Worm (Caenorhabditis elegans) whole organism, midembryonic: ENCODE data around the gene unc-9.

Experiments
- T22C8.4 ChIP-seq: fragments of 200-800 bp; sonication (Bioruptor generic); IDR thresholded peaks from 2 replicates; pipeline ENCODE4 v1.3.6; 2022; ENCODE audit warnings: missing genetic modification characterization, missing compliant biosample characterization
- cog-1 ChIP-seq: sonication (generic microtip); optimal IDR thresholded peaks from 2 replicates; lab custom pipeline; 2016; ENCODE audit warnings: missing genetic modification characterization, missing compliant biosample characterization
- flt-1 ChIP-seq: fragments of 200-800 bp; sonication (Bioruptor generic); IDR thresholded peaks from 2 replicates; pipeline ENCODE4 v1.3.6; 2022; ENCODE audit warnings: missing genetic modification characterization, missing compliant biosample characterization
- klf-2 ChIP-seq: fragments of 200-800 bp; sonication (Bioruptor generic); conservative IDR thresholded peaks from 2 replicates; pipeline ENCODE4 v1.3.6; 2022; ENCODE audit warnings: missing genetic modification reagents, missing genetic modification characterization, missing compliant biosample characterization
- med-1 ChIP-seq: sonication (generic microtip); optimal IDR thresholded peaks from 2 replicates; lab custom pipeline; 2017; ENCODE audit warnings: missing genetic modification characterization, mild to moderate bottlenecking, missing compliant biosample characterization, antibody characterized with exemption, missing genetic modification reagents; ENCODE audit not compliant: insufficient read depth
- ref-1 ChIP-seq: fragments of 200-800 bp; sonication (Bioruptor generic); conservative IDR thresholded peaks from 2 replicates; pipeline ENCODE4 v1.3.6; 2022; ENCODE audit warnings: missing genetic modification reagents, missing genetic modification characterization, missing compliant biosample characterization
- tab-1 ChIP-seq: fragments of 200-800 bp; sonication (Bioruptor generic); IDR thresholded peaks from 2 replicates; pipeline ENCODE4 v1.3.6; 2022; ENCODE audit warnings: missing genetic modification characterization, missing compliant biosample characterization
- ztf-23 ChIP-seq: fragments of 200-800 bp; sonication (Bioruptor generic); IDR thresholded peaks from 2 replicates; pipeline ENCODE4 v1.3.6; 2022; ENCODE audit warnings: missing genetic modification reagents, missing genetic modification characterization, missing compliant biosample characterization
- ztf-29 ChIP-seq: fragments of 200-800 bp; sonication (Bioruptor generic); IDR thresholded peaks from 2 replicates; pipeline ENCODE4 v1.3.6; 2022; ENCODE audit warnings: missing genetic modification reagents, missing genetic modification characterization, missing compliant biosample characterization

Gene unc-9

DNA sequence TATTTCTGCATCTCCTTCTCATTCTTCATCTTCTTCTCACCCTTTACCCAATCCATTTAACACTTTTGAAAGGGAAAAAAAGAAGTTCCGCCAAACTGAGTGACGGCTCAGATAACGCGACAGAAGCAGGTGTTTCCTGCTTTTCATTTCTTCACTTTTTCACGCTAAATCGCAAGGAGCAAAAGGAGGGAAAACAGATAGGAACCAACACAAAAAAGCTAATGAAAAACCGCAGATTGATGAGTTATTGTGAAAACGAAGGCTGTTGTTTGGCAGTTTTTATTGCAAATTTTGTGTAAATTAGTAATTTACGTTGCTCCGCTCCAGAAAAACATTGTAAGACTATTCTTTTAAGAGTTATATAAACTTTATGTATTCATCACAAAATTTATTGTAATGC is 1.3 kb upstream of the unc-9 start:
- no peak for TF ChIP-seq cog-1 (tag; lab: Kevin White, UChicago)
- TF ChIP-seq T22C8.4 = no peak
- TF ChIP-seq flt-1 (GFP tag; lab: Robert Waterston, UW) = no peak
- no peak for TF ChIP-seq tab-1 (GFP tag; lab: Robert Waterston, UW)
- TF ChIP-seq ref-1 (GFP tag; lab: Robert Waterston, UW) = no peak
- TF ChIP-seq ztf-29 (GFP tag; lab: Robert Waterston, UW) = no peak
- no peak for TF ChIP-seq ztf-23 (GFP tag; lab: Robert Waterston, UW)
- no peak for TF ChIP-seq med-1 (GFP tag; lab: Kevin White, UChicago)
- TF ChIP-seq klf-2 (GFP tag; lab: Robert Waterston, UW) = no peak

DNA sequence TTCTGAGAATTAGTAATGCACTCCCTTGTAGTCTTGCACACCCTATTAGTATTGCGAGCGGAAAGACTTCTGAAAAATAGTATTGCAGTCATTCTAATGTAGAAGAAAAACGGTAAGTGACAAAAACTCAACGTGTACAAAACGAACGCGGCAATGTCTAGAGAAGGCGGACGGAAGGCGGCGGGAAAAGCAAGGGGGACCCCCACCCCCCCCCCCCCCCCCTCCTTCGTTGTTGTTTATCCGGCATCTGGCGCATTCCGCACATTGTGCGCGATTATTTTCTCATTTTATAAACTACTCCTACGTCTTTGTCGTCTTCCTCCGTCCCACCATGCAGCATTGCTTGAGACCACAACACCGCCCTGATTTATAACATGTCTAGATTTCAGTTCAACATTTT is 742 bp downstream of the unc-9 start:
- TF ChIP-seq ztf-29 (GFP tag; lab: Robert Waterston, UW) = no peak
- no peak for TF ChIP-seq klf-2 (GFP tag; lab: Robert Waterston, UW)
- no peak for TF ChIP-seq med-1 (GFP tag; lab: Kevin White, UChicago)
- no peak for TF ChIP-seq flt-1 (GFP tag; lab: Robert Waterston, UW)
- no peak for TF ChIP-seq cog-1 (tag; lab: Kevin White, UChicago)
- no peak for TF ChIP-seq ref-1 (GFP tag; lab: Robert Waterston, UW)
- TF ChIP-seq tab-1 (GFP tag; lab: Robert Waterston, UW) = no peak
- TF ChIP-seq ztf-23 (GFP tag; lab: Robert Waterston, UW) = no peak
- no peak for TF ChIP-seq T22C8.4

DNA sequence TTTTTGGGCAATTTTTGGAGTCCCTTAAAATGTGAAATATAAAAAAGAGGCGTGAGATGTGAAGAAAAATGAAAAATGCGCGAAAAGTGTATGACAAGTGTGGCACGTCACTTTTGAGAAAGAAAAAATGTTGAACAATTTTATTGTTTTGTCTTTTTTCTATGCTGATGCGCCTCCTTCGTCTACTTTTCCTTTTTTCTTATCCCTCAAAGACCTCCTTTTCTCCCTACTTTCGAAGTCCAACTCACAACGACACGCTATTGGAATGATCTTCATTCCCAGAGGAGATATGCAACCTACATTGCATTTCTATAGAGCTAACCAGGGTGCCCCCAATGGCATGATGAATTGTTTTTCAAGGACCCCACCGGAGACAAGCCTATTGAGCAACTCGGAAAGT is 4.4 kb downstream of the unc-9 start:
- TF ChIP-seq tab-1 (GFP tag; lab: Robert Waterston, UW) = no peak
- TF ChIP-seq ref-1 (GFP tag; lab: Robert Waterston, UW) = no peak
- no peak for TF ChIP-seq ztf-29 (GFP tag; lab: Robert Waterston, UW)
- TF ChIP-seq T22C8.4 = no peak
- TF ChIP-seq ztf-23 (GFP tag; lab: Robert Waterston, UW) = no peak
- no peak for TF ChIP-seq cog-1 (tag; lab: Kevin White, UChicago)
- TF ChIP-seq klf-2 (GFP tag; lab: Robert Waterston, UW) = no peak
- TF ChIP-seq flt-1 (GFP tag; lab: Robert Waterston, UW) = no peak
- no peak for TF ChIP-seq med-1 (GFP tag; lab: Kevin White, UChicago)

DNA sequence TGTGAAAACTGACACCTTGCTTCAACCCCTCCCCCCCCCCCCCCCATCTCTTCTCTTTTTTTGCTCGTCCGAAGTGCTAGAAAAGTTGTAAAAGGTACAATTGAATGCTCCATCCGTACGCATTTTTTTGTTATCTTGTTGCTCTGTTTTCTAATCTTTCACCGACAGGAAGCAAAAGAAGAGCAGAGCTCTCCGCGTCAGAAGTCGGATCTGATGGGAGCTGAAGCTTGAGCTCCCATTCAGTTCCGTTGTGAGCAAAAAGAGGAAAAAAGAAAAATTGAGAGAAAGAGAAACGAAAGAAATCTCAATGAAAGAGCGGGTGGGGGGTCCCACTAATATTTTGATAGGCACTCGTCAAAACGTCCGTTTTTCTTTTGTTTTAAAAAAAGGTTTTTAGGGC is 5.3 kb downstream of the unc-9 start:
- TF ChIP-seq med-1 (GFP tag; lab: Kevin White, UChicago) (no peak), ztf-29 (GFP tag; lab: Robert Waterston, UW) (no peak; the same call in 1 of the 2 replicates), ref-1 (GFP tag; lab: Robert Waterston, UW) (no peak), flt-1 (GFP tag; lab: Robert Waterston, UW) (no peak), tab-1 (GFP tag; lab: Robert Waterston, UW) (no peak), T22C8.4 (no peak), klf-2 (GFP tag; lab: Robert Waterston, UW) (no peak), cog-1 (tag; lab: Kevin White, UChicago) (no peak), ztf-23 (GFP tag; lab: Robert Waterston, UW) (no peak)

DNA sequence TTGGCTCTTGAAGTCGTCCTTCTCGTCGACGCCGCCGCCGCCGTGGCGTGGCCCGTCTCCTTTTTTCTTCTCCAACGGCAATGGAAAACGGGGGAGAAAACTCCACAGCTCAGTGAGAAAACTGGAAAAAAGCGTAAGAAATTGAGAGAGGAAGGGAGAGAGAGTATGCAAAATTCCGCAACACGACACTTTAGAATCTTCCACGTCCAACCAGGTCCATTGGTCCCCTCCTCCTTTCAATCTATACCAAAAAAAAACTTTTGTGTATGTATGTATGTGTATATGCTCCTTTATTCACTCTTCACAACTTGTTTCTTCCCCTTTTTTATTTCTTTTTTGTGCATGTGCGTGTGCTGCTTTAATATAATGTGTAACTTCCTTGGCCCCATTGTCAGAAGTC is 7.5 kb downstream of the unc-9 start:
- TF ChIP-seq klf-2 (GFP tag; lab: Robert Waterston, UW) (no peak), ztf-23 (GFP tag; lab: Robert Waterston, UW) (no peak), T22C8.4 (no peak), tab-1 (GFP tag; lab: Robert Waterston, UW) (no peak), med-1 (GFP tag; lab: Kevin White, UChicago) (no peak), ztf-29 (GFP tag; lab: Robert Waterston, UW) (no peak), flt-1 (GFP tag; lab: Robert Waterston, UW) (no peak), cog-1 (tag; lab: Kevin White, UChicago) (no peak), ref-1 (GFP tag; lab: Robert Waterston, UW) (no peak)

DNA sequence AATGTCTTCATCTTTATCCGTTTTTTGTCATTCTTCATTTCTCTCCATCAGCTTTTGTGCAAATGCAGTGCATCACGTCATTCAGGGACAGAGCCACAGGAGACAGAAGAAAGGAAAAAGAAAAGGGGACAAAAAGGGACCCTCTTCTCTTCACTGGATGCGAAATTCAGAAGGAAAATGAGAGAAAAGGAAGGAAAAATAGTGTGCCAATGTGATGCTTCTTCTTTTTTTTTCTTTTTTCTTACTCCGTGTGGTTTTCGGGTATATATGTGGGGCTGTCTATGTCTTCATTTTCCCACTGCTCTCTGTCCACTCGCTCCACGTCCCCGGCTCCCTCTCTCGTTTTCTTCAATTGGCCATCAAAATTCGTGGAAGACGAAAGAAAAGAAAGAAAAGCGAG is 8.9 kb downstream of the unc-9 start:
- TF ChIP-seq med-1 (GFP tag; lab: Kevin White, UChicago) (no peak), flt-1 (GFP tag; lab: Robert Waterston, UW) (no peak), cog-1 (tag; lab: Kevin White, UChicago) (no peak), T22C8.4 (no peak), tab-1 (GFP tag; lab: Robert Waterston, UW) (no peak), klf-2 (GFP tag; lab: Robert Waterston, UW) (no peak), ref-1 (GFP tag; lab: Robert Waterston, UW) (no peak), ztf-29 (GFP tag; lab: Robert Waterston, UW) (no peak), ztf-23 (GFP tag; lab: Robert Waterston, UW) (no peak)

DNA sequence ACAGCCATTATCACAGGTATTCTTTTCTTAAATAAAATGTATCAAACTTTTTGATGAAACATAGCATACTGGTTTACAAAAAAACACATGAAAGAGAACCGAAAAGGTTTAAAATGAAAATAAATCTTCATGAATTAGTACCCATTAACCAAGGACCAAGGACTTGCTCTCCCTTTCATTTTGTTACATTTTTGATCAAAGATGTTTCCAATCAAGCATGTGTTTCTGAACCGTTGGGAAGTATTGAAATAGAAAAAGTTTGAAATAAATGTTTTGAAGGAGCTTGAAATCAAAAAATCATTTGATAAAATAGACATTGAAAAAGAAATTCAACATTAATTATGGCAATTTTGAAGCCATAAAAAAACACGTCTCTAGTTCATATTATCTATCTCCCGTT is 11.0 kb downstream of the unc-9 start:
- TF ChIP-seq med-1 (GFP tag; lab: Kevin White, UChicago) (no peak), ref-1 (GFP tag; lab: Robert Waterston, UW) (no peak), cog-1 (tag; lab: Kevin White, UChicago) (no peak), klf-2 (GFP tag; lab: Robert Waterston, UW) (no peak), flt-1 (GFP tag; lab: Robert Waterston, UW) (no peak)

DNA sequence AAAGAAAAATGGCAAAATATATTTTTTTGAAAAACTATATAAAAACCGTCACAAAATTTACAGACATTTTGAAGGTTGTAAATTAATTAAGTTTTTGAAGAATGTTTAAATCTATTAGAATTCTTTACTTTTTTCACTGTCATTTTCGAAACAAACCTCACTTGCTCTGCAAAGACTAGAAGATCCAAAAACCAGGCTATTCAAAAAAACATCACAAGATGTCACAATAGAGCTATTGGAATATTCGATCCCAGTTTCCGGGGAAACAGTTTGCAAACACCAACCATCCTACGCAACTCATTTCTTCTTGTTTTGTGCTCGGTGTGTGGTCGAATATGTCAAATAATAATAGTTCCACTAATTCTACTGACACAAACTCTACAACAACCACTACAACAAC is 15.2 kb downstream of the unc-9 start, which contains the start of gene R12H7.4:
Gene R12H7.4, plus strand, starts transcription at position 301 of the 400 bp plus-strand sequence.
- no peak for TF ChIP-seq flt-1 (GFP tag; lab: Robert Waterston, UW)
- no peak for TF ChIP-seq ztf-29 (GFP tag; lab: Robert Waterston, UW)
- TF ChIP-seq ztf-23 (GFP tag; lab: Robert Waterston, UW) = no peak
- no peak for TF ChIP-seq klf-2 (GFP tag; lab: Robert Waterston, UW)
- no peak for TF ChIP-seq med-1 (GFP tag; lab: Kevin White, UChicago)
- TF ChIP-seq cog-1 (tag; lab: Kevin White, UChicago) = no peak
- no peak for TF ChIP-seq tab-1 (GFP tag; lab: Robert Waterston, UW)
- no peak for TF ChIP-seq T22C8.4
- no peak for TF ChIP-seq ref-1 (GFP tag; lab: Robert Waterston, UW)

DNA sequence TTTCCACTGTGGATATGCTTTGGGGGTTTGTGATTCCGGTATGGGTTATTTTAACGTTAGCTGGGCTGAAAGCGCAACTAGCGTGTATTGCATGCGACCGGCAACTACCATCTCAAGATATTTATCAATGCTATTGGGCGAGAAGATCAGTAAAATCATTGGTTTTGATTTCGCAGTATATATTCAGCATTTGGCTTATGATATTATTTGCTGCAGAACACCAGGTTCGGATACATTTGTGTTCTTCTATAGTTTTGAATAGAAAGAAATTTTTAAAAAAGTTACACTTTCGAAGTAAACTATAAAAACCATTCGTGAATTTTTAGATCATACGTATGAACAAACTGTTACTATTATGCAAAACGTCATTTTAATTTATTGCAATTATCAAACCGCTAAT is 16.4 kb downstream of the unc-9 start:
- no peak for TF ChIP-seq T22C8.4
- no peak for TF ChIP-seq cog-1 (tag; lab: Kevin White, UChicago)
- TF ChIP-seq ztf-23 (GFP tag; lab: Robert Waterston, UW) = no peak
- TF ChIP-seq ref-1 (GFP tag; lab: Robert Waterston, UW) = no peak
- TF ChIP-seq klf-2 (GFP tag; lab: Robert Waterston, UW) = no peak
- no peak for TF ChIP-seq tab-1 (GFP tag; lab: Robert Waterston, UW)
- TF ChIP-seq flt-1 (GFP tag; lab: Robert Waterston, UW) = no peak
- TF ChIP-seq med-1 (GFP tag; lab: Kevin White, UChicago) = no peak
- TF ChIP-seq ztf-29 (GFP tag; lab: Robert Waterston, UW) = no peak
